Worm (Caenorhabditis elegans) whole organism, L1 larva: ENCODE measurements around the gene bath-36.

Experiments
- C04F5.9 ChIP-seq: sonication (generic microtip); optimal IDR thresholded peaks from 2 replicates; lab custom pipeline; 2016; ENCODE audit warnings: missing genetic modification characterization, missing compliant biosample characterization
- F16B12.6 ChIP-seq: fragments of 150-350 bp; optimal IDR thresholded peaks from 2 replicates; lab custom pipeline; 2014; ENCODE audit warnings: missing biosample characterization, missing genetic modification characterization
- Y116A8C.19 ChIP-seq: sonication (generic microtip); optimal IDR thresholded peaks from 2 replicates; lab custom pipeline; 2016; ENCODE audit warnings: missing compliant biosample characterization, missing genetic modification characterization, borderline replicate concordance
- aha-1 ChIP-seq: fragments of 150-350 bp; optimal IDR thresholded peaks from 2 replicates; lab custom pipeline; 2014; ENCODE audit warnings: missing biosample characterization, missing genetic modification characterization
- aly-2 ChIP-seq: fragments of 150-350 bp; optimal IDR thresholded peaks from 2 replicates; lab custom pipeline; 2014; ENCODE audit warnings: missing biosample characterization, missing genetic modification characterization
- ama-1 ChIP-seq: fragments of 150-350 bp; optimal IDR thresholded peaks from 2 replicates; lab custom pipeline; 2014
- blmp-1 ChIP-seq: fragments of 150-350 bp; optimal IDR thresholded peaks from 2 replicates; lab custom pipeline; 2014; ENCODE audit warnings: missing biosample characterization, missing genetic modification characterization
- ceh-8 ChIP-seq: fragments of 200-800 bp; sonication (Bioruptor generic); optimal IDR thresholded peaks from 2 replicates; lab custom pipeline; 2018; ENCODE audit warnings: mild to moderate bottlenecking, missing genetic modification characterization, moderate library complexity, missing compliant biosample characterization
- ceh-82 ChIP-seq, 3 experiments: fragments of 150-350 bp in 1 of 3; sonication (generic microtip) in 2 of 3; optimal IDR thresholded peaks; 2 replicates each; lab custom pipeline; 2014 to 2017; ENCODE audit warnings: missing biosample characterization in 3 of 3, missing genetic modification characterization in 3 of 3
- ceh-88 ChIP-seq: fragments of 200-800 bp; sonication (Bioruptor generic); IDR thresholded peaks from 2 replicates; pipeline ENCODE4 v1.3.6; 2022; ENCODE audit warnings: missing genetic modification characterization, missing compliant biosample characterization
- dpl-1 ChIP-seq, 3 experiments: fragments of 150-350 bp in 2 of 3; sonication (generic microtip) in 1 of 3; optimal IDR thresholded peaks; 2 replicates each; lab custom pipeline; 2014 to 2017; ENCODE audit warnings: missing biosample characterization in 3 of 3, missing genetic modification characterization in 3 of 3, missing genetic modification reagents in 3 of 3
- efl-1 ChIP-seq, 4 experiments: fragments of 150-350 bp; optimal IDR thresholded peaks in 3 of 4; peaks in 1 of 4; 1 replicate in 1 of 4; 2 replicates in 3 of 4; lab custom pipeline; 2014; ENCODE audit warnings: missing biosample characterization in 2 of 4, missing genetic modification characterization in 2 of 4, missing genetic modification reagents in 2 of 4
- efl-3 ChIP-seq: fragments of 200-800 bp; sonication (Bioruptor generic); optimal IDR thresholded peaks from 2 replicates; lab custom pipeline; 2018; ENCODE audit warnings: mild to moderate bottlenecking, missing genetic modification characterization, missing compliant biosample characterization
- egl-13 ChIP-seq: sonication (generic microtip); optimal IDR thresholded peaks from 2 replicates; lab custom pipeline; 2016; ENCODE audit warnings: missing genotype, missing genetic modification reagents, missing genetic modification characterization, missing compliant biosample characterization
- elt-2 ChIP-seq: sonication (generic microtip); optimal IDR thresholded peaks from 2 replicates; lab custom pipeline; 2016; ENCODE audit warnings: missing genetic modification characterization, mild to moderate bottlenecking, inconsistent platforms, missing compliant biosample characterization, missing genetic modification reagents
- ets-5 ChIP-seq: fragments of 200-800 bp; sonication (Bioruptor generic); IDR thresholded peaks from 2 replicates; pipeline ENCODE4 v1.3.6; 2022; ENCODE audit warnings: missing genetic modification characterization, missing compliant biosample characterization
- fkh-4 ChIP-seq: sonication (generic microtip); optimal IDR thresholded peaks from 2 replicates; lab custom pipeline; 2016; ENCODE audit warnings: missing compliant biosample characterization, missing genetic modification characterization, borderline replicate concordance
- fkh-8 ChIP-seq: sonication (generic microtip); optimal IDR thresholded peaks from 2 replicates; lab custom pipeline; 2016; ENCODE audit warnings: mild to moderate bottlenecking, missing genetic modification characterization, missing compliant biosample characterization
- fos-1 ChIP-seq: fragments of 150-350 bp; optimal IDR thresholded peaks from 2 replicates; lab custom pipeline; 2014; ENCODE audit warnings: missing biosample characterization, missing genetic modification characterization
- irx-1 ChIP-seq: sonication (generic microtip); optimal IDR thresholded peaks from 2 replicates; lab custom pipeline; 2016; ENCODE audit warnings: missing genetic modification characterization, missing compliant biosample characterization
- isw-1 ChIP-seq: fragments of 200-800 bp; sonication (Bioruptor generic); IDR thresholded peaks from 2 replicates; pipeline ENCODE4 v1.3.6; 2022; ENCODE audit warnings: missing genetic modification characterization, missing compliant biosample characterization
- jun-1 ChIP-seq: fragments of 150-350 bp; optimal IDR thresholded peaks from 2 replicates; lab custom pipeline; 2014; ENCODE audit warnings: missing biosample characterization, missing genetic modification reagents, missing genetic modification characterization
- lin-13 ChIP-seq: fragments of 150-350 bp; optimal IDR thresholded peaks from 2 replicates; lab custom pipeline; 2014; ENCODE audit warnings: missing biosample characterization, missing genetic modification reagents, missing genetic modification characterization
- lin-14 ChIP-seq: fragments of 200-800 bp; sonication (Bioruptor generic); optimal IDR thresholded peaks from 2 replicates; lab custom pipeline; 2018; ENCODE audit warnings: mild to moderate bottlenecking, missing genetic modification characterization, moderate library complexity, missing compliant biosample characterization
- lin-15B ChIP-seq: fragments of 150-350 bp; sonication (generic microtip); optimal IDR thresholded peaks from 3 replicates; lab custom pipeline; 2014; ENCODE audit warnings: missing biosample characterization, missing genetic modification characterization
- lin-35 ChIP-seq, 2 experiments: fragments of 150-350 bp; optimal IDR thresholded peaks; 2 replicates each; lab custom pipeline; 2014; ENCODE audit warnings: missing biosample characterization in 2 of 2, missing genetic modification characterization in 2 of 2, missing genetic modification reagents in 2 of 2
- lsy-2 ChIP-seq, 2 experiments: fragments of 150-350 bp; optimal IDR thresholded peaks; 2 replicates each; lab custom pipeline; 2014; ENCODE audit warnings: missing biosample characterization in 2 of 2, missing genetic modification characterization in 2 of 2
- mab-9 ChIP-seq: fragments of 200-800 bp; sonication (Bioruptor generic); IDR thresholded peaks from 2 replicates; pipeline ENCODE4 v1.3.6; 2022; ENCODE audit warnings: missing genetic modification reagents, missing genetic modification characterization, missing compliant biosample characterization
- mep-1 ChIP-seq: fragments of 150-350 bp; optimal IDR thresholded peaks from 2 replicates; lab custom pipeline; 2014; ENCODE audit warnings: missing biosample characterization, missing genetic modification characterization
- nhr-11 ChIP-seq: fragments of 150-350 bp; optimal IDR thresholded peaks from 2 replicates; lab custom pipeline; 2014; ENCODE audit warnings: missing biosample characterization, missing genetic modification characterization
- nhr-12 ChIP-seq: sonication (generic microtip); optimal IDR thresholded peaks from 2 replicates; lab custom pipeline; 2017; ENCODE audit warnings: missing biosample characterization, missing genetic modification characterization
- nhr-237 ChIP-seq: fragments of 150-350 bp; optimal IDR thresholded peaks from 2 replicates; lab custom pipeline; 2014; ENCODE audit warnings: missing biosample characterization, missing genetic modification characterization
- nhr-28 ChIP-seq: fragments of 150-350 bp; optimal IDR thresholded peaks from 2 replicates; lab custom pipeline; 2014; ENCODE audit warnings: missing biosample characterization, missing genetic modification characterization
- nhr-47 ChIP-seq: sonication (generic microtip); optimal IDR thresholded peaks from 2 replicates; lab custom pipeline; 2016; ENCODE audit warnings: mild to moderate bottlenecking, missing genetic modification characterization, moderate library complexity, missing compliant biosample characterization
- nhr-71 ChIP-seq: sonication (generic microtip); optimal IDR thresholded peaks from 2 replicates; lab custom pipeline; 2016; ENCODE audit warnings: mild to moderate bottlenecking, missing genetic modification characterization, moderate library complexity, missing compliant biosample characterization
- nhr-77 ChIP-seq: fragments of 150-350 bp; optimal IDR thresholded peaks from 2 replicates; lab custom pipeline; 2014; ENCODE audit warnings: missing biosample characterization, missing genetic modification characterization
- nhr-84 ChIP-seq: sonication (generic microtip); optimal IDR thresholded peaks from 2 replicates; lab custom pipeline; 2017; ENCODE audit warnings: missing biosample characterization, missing genetic modification characterization
- nhr-85 ChIP-seq: sonication (generic microtip); peaks from one replicate; lab custom pipeline; 2016; ENCODE audit warnings: missing genetic modification characterization, inconsistent platforms, missing compliant biosample characterization
- nhr-90 ChIP-seq: sonication (generic microtip); optimal IDR thresholded peaks from 2 replicates; lab custom pipeline; 2016; ENCODE audit warnings: mild to moderate bottlenecking, missing genetic modification characterization, missing compliant biosample characterization; ENCODE audit not compliant: poor library complexity
- pag-3 ChIP-seq: sonication (generic microtip); optimal IDR thresholded peaks from 2 replicates; lab custom pipeline; 2017; ENCODE audit warnings: missing genetic modification characterization, mild to moderate bottlenecking, missing compliant biosample characterization, antibody characterized with exemption, borderline replicate concordance; ENCODE audit not compliant: insufficient read depth
- pax-3 ChIP-seq: fragments of 200-800 bp; sonication (Bioruptor generic); optimal IDR thresholded peaks from 2 replicates; lab custom pipeline; 2018; ENCODE audit warnings: mild to moderate bottlenecking, missing genetic modification characterization, moderate library complexity, missing compliant biosample characterization
- pqm-1 ChIP-seq: sonication (generic microtip); optimal IDR thresholded peaks from 3 replicates; lab custom pipeline; 2017; ENCODE audit warnings: missing biosample characterization, missing genetic modification characterization
- rnt-1 ChIP-seq: sonication (generic microtip); optimal IDR thresholded peaks from 2 replicates; lab custom pipeline; 2016; ENCODE audit warnings: mild to moderate bottlenecking, missing genetic modification characterization, moderate library complexity, missing compliant biosample characterization
- skn-1 ChIP-seq: fragments of 150-350 bp; optimal IDR thresholded peaks from 2 replicates; lab custom pipeline; 2014; ENCODE audit warnings: missing biosample characterization, missing genetic modification characterization
- sox-4 ChIP-seq: sonication (generic microtip); optimal IDR thresholded peaks from 2 replicates; lab custom pipeline; 2016; ENCODE audit warnings: missing genetic modification characterization, missing compliant biosample characterization
- sptf-1 ChIP-seq: fragments of 150-350 bp; optimal IDR thresholded peaks from 2 replicates; lab custom pipeline; 2014; ENCODE audit warnings: missing biosample characterization, missing genetic modification characterization
- swsn-7 ChIP-seq: sonication (generic microtip); optimal IDR thresholded peaks from 2 replicates; lab custom pipeline; 2016; ENCODE audit warnings: missing genetic modification characterization, missing compliant biosample characterization
- tbx-2 ChIP-seq: sonication (generic microtip); optimal IDR thresholded peaks from 2 replicates; lab custom pipeline; 2016; ENCODE audit warnings: missing genetic modification characterization, missing compliant biosample characterization
- unc-130 ChIP-seq: fragments of 150-350 bp; optimal IDR thresholded peaks from 2 replicates; lab custom pipeline; 2017; ENCODE audit warnings: missing biosample characterization, missing genetic modification characterization, inconsistent platforms
- unc-62 ChIP-seq: fragments of 150-350 bp; optimal IDR thresholded peaks from 2 replicates; lab custom pipeline; 2014; ENCODE audit warnings: missing biosample characterization, missing genetic modification reagents, missing genetic modification characterization
- unc-98 ChIP-seq: fragments of 200-800 bp; sonication (Bioruptor generic); IDR thresholded peaks from 2 replicates; pipeline ENCODE4 v1.3.6; 2022; ENCODE audit warnings: missing genetic modification characterization, missing compliant biosample characterization
- zip-4 ChIP-seq: fragments of 200-800 bp; sonication (Bioruptor generic); optimal IDR thresholded peaks from 2 replicates; lab custom pipeline; 2018; ENCODE audit warnings: mild to moderate bottlenecking, missing genetic modification characterization, moderate library complexity, missing compliant biosample characterization

The bath-36 gene

ce11 chrV:15189567-15189966 lies 1.9 kb downstream of the bath-36 start, which contains the start of gene cyn-3:
Gene cyn-3, plus strand, starts transcription at chrV:15189927.
- TF ChIP-seq unc-62 (GFP tag; lab: Kevin White, UChicago), result no peak
- peak; percentile 92 for TF ChIP-seq pax-3 (tag; lab: Kevin White, UChicago)
- TF ChIP-seq fkh-4 (tag; lab: Kevin White, UChicago), result peak; percentile 31
- peak; percentile 94 for TF ChIP-seq tbx-2 (tag; lab: Kevin White, UChicago)
- no peak for TF ChIP-seq C04F5.9
- peak; percentile 83 for TF ChIP-seq unc-130
- peak; percentile 88 for TF ChIP-seq jun-1
- TF ChIP-seq aha-1, result peak; percentile 56
- peak; percentile 99 for TF ChIP-seq dpl-1 (GFP tag; optimal IDR thresholded peaks at IDR 0.05; lab: Kevin White, UChicago)
- peak; percentile 74 for TF ChIP-seq F16B12.6
- TF ChIP-seq pag-3 (tag; lab: Kevin White, UChicago), result no peak
- no peak for TF ChIP-seq Y116A8C.19 (tag; lab: Kevin White, UChicago)
- TF ChIP-seq lin-15B (tag; lab: Kevin White, UChicago), result peak; percentile 96
- no peak for TF ChIP-seq efl-3 (GFP tag; lab: Kevin White, UChicago)
- peak; percentile 91 to 100 for TF ChIP-seq efl-1 (optimal IDR thresholded peaks at IDR 0.05; lab: Kevin White, UChicago)
- TF ChIP-seq efl-1 (GFP tag; optimal IDR thresholded peaks at IDR 0.05 in 1 of 2; lab: Kevin White, UChicago), result peak; percentile 99 to 100
- TF ChIP-seq lin-35 (GFP tag; optimal IDR thresholded peaks at IDR 0.05; lab: Kevin White, UChicago), result peak; percentile 100
- TF ChIP-seq mep-1 (tag; lab: Kevin White, UChicago), result peak; percentile 92
- TF ChIP-seq blmp-1, result peak; percentile 91
- TF ChIP-seq aly-2, result peak; percentile 83
- peak; percentile 90 for TF ChIP-seq fos-1 (tag; lab: Kevin White, UChicago)
- peak; percentile 66 for TF ChIP-seq ama-1
- peak; percentile 95 for TF ChIP-seq nhr-85 (tag; lab: Kevin White, UChicago)
- peak; percentile 89 for TF ChIP-seq lin-13 (GFP tag; lab: Kevin White, UChicago)
- TF ChIP-seq ceh-82 (tag; optimal IDR thresholded peaks at IDR 0.05; lab: Kevin White, UChicago), result peak; percentile 80 to 95 (median 81)
- peak; percentile 92 for TF ChIP-seq rnt-1 (tag; lab: Kevin White, UChicago)
- TF ChIP-seq nhr-11 (tag; lab: Kevin White, UChicago), result peak; percentile 50
- peak; percentile 83 for TF ChIP-seq irx-1 (tag; lab: Kevin White, UChicago)
- no peak for TF ChIP-seq nhr-84 (tag; lab: Kevin White, UChicago)
- TF ChIP-seq ets-5 (GFP tag; lab: Robert Waterston, UW), result no peak
- peak; percentile 77 for TF ChIP-seq nhr-237 (tag; lab: Kevin White, UChicago)
- TF ChIP-seq isw-1, result peak; percentile 91
- no peak for TF ChIP-seq pqm-1
- peak; percentile 89 for TF ChIP-seq fkh-8 (tag; lab: Kevin White, UChicago)
- peak; percentile 90 for TF ChIP-seq swsn-7 (tag; lab: Kevin White, UChicago)
- TF ChIP-seq lsy-2 (tag; optimal IDR thresholded peaks at IDR 0.05; lab: Kevin White, UChicago), result peak; percentile 91 to 95
- peak; percentile 10 for TF ChIP-seq ceh-8 (GFP tag; lab: Kevin White, UChicago)
- peak; percentile 85 for TF ChIP-seq nhr-90 (tag; lab: Kevin White, UChicago)
- peak; percentile 8; the same call in 1 of the 2 replicates for TF ChIP-seq unc-98 (GFP tag; lab: Robert Waterston, UW)
- peak; percentile 92 for TF ChIP-seq lin-14
- no peak for TF ChIP-seq nhr-28 (tag; lab: Kevin White, UChicago)
- TF ChIP-seq elt-2, result peak; percentile 37
- peak; percentile 79 for TF ChIP-seq egl-13 (tag; lab: Kevin White, UChicago)
- peak; percentile 90 for TF ChIP-seq skn-1 (tag; lab: Kevin White, UChicago)
- TF ChIP-seq nhr-12 (tag; lab: Kevin White, UChicago), result no peak
- peak; percentile 95 for TF ChIP-seq nhr-71 (tag; lab: Kevin White, UChicago)
- 0 out of 2 replicates have a peak, but pooled peaks have one; percentile 27 for TF ChIP-seq ceh-88 (GFP tag; lab: Robert Waterston, UW)
- TF ChIP-seq nhr-77, result peak; percentile 74
- peak; percentile 95 for TF ChIP-seq nhr-47
- peak; percentile 52 for TF ChIP-seq zip-4
- TF ChIP-seq mab-9 (GFP tag; lab: Robert Waterston, UW), result 0 out of 2 replicates have a peak, but pooled peaks have one; percentile 26
- TF ChIP-seq sptf-1, result no peak
- TF ChIP-seq sox-4 (tag; lab: Kevin White, UChicago), result peak; percentile 73
